Worm (Caenorhabditis elegans) whole organism, L4 larva: ENCODE measurements around the gene C33F10.4.

Experiments
- F49E8.2 ChIP-seq: sonication (generic microtip); optimal IDR thresholded peaks from 2 replicates; lab custom pipeline; 2016; ENCODE audit warnings: missing compliant biosample characterization, mild to moderate bottlenecking, missing genetic modification characterization, borderline replicate concordance
- daf-12 ChIP-seq: fragments of 150-350 bp; optimal IDR thresholded peaks from 2 replicates; lab custom pipeline; 2014; ENCODE audit warnings: missing biosample characterization, missing genetic modification reagents, missing genetic modification characterization
- duxl-1 ChIP-seq: sonication (generic microtip); optimal IDR thresholded peaks from 2 replicates; lab custom pipeline; 2016; ENCODE audit warnings: mild to moderate bottlenecking, missing genetic modification characterization, moderate library complexity, missing compliant biosample characterization; ENCODE audit not compliant: poor library complexity
- dve-1 ChIP-seq: sonication (generic microtip); optimal IDR thresholded peaks from 2 replicates; lab custom pipeline; 2017; ENCODE audit warnings: antibody characterized with exemption, mild to moderate bottlenecking, missing genetic modification characterization, missing compliant biosample characterization; ENCODE audit not compliant: insufficient read depth
- fos-1 ChIP-seq: fragments of 150-350 bp; optimal IDR thresholded peaks from 2 replicates; lab custom pipeline; 2014; ENCODE audit warnings: missing biosample characterization, missing genetic modification characterization
- hif-1 ChIP-seq, 2 experiments: sonication (generic microtip); optimal IDR thresholded peaks; 2 replicates each; lab custom pipeline; 2016 to 2017; ENCODE audit warnings: missing compliant biosample characterization in 2 of 2, missing genetic modification characterization in 2 of 2, missing genetic modification reagents in 2 of 2, missing genotype in 2 of 2, mild to moderate bottlenecking in 1 of 2
- lir-3 ChIP-seq: sonication (generic microtip); optimal IDR thresholded peaks from 2 replicates; lab custom pipeline; 2016; ENCODE audit warnings: mild to moderate bottlenecking, missing genetic modification characterization, missing compliant biosample characterization
- nhr-41 ChIP-seq: fragments of 200-800 bp; sonication (Bioruptor generic); IDR thresholded peaks from 2 replicates; pipeline ENCODE4 v1.3.6; 2022; ENCODE audit warnings: missing genetic modification reagents, missing genetic modification characterization, missing compliant biosample characterization
- nhr-76 ChIP-seq: fragments of 150-350 bp; optimal IDR thresholded peaks from 2 replicates; lab custom pipeline; 2014; ENCODE audit warnings: missing biosample characterization, missing genetic modification characterization
- unc-39 ChIP-seq: sonication (generic microtip); optimal IDR thresholded peaks from 2 replicates; lab custom pipeline; 2017; ENCODE audit warnings: missing biosample characterization, missing genetic modification characterization

DNA sequence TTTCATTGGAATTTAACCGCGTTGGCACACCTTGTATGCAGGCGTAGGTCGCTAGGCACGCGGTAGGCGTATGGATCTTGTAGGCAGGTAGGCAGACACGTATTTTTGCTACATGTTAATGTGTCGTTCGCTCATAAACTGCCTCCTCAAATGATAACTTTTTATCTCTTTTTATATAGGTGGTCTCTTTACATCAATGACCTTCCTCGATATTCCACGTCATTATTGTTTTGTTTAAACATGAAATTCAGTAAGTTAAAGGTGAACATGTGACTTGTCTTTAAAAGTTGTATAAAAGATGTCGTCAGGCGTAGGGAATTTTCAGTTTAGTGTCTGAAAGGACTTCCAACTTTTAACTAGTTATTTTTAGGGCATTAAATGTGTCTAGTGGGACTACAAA, 47.9 kb upstream of the C33F10.4 start:
- TF ChIP-seq unc-39 (tag; lab: Kevin White, UChicago) (no peak), dve-1 (tag; lab: Kevin White, UChicago) (no peak), hif-1 (tag; optimal IDR thresholded peaks at IDR 0.05; lab: Kevin White, UChicago) (no peak), fos-1 (tag; lab: Kevin White, UChicago) (no peak), daf-12 (tag; lab: Kevin White, UChicago) (no peak), duxl-1 (tag; lab: Kevin White, UChicago) (no peak), nhr-76 (tag; lab: Kevin White, UChicago) (no peak), lir-3 (tag; lab: Kevin White, UChicago) (no peak), nhr-41 (no peak), F49E8.2 (tag; lab: Kevin White, UChicago) (no peak)
